Fruit fly (Drosophila melanogaster): ENCODE measurements around the gene Try29F.

Gene Try29F

dm6 chr2L:8964657-8965056, 33.7 kb upstream of the Try29F start, which contains the start of gene CG32984:
CG32984 (plus strand) TSS chr2L:8964957.
- TF ChIP-seq ttk (optimal IDR thresholded peaks at IDR 0.05): no peak
- TF ChIP-seq insv (optimal IDR thresholded peaks at IDR 0.05): no peak
- TF ChIP-seq psq (optimal IDR thresholded peaks at IDR 0.05): no peak
- TF ChIP-seq h (optimal IDR thresholded peaks at IDR 0.05): no peak
- TF ChIP-seq Myc (optimal IDR thresholded peaks at IDR 0.05): no peak
- no peak for TF ChIP-seq Sin3A (optimal IDR thresholded peaks at IDR 0.05)

DNA sequence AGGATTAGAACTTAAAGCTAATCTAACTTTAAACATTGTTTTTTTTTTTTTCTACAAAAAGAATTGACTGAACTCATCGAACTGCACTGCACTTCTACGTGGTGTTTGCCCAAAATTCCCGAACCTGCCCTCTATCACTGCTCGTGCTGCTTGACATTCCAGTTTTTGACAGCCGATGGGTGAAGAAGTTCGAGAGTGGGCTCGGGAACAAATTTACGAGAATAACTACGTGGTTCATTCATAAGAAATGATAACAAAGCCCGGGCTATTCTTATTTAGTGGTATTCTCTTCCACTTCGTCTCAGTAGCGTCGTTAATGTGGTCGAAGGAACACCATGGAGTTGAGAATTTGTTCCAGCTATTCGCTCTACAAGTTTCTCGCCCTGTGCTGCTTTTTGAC, 31.1 kb upstream of the Try29F start, which contains the start of gene CG18088:
Gene CG18088 (plus strand): TSS at position 301 of the 400 bp plus-strand sequence.
- TF ChIP-seq h (optimal IDR thresholded peaks at IDR 0.05): no peak
- TF ChIP-seq Myc (optimal IDR thresholded peaks at IDR 0.05): no peak
- TF ChIP-seq Sin3A (optimal IDR thresholded peaks at IDR 0.05): no peak
- no peak for TF ChIP-seq insv (optimal IDR thresholded peaks at IDR 0.05)
- no peak for TF ChIP-seq ttk (optimal IDR thresholded peaks at IDR 0.05)
- no peak for TF ChIP-seq psq (optimal IDR thresholded peaks at IDR 0.05)

DNA sequence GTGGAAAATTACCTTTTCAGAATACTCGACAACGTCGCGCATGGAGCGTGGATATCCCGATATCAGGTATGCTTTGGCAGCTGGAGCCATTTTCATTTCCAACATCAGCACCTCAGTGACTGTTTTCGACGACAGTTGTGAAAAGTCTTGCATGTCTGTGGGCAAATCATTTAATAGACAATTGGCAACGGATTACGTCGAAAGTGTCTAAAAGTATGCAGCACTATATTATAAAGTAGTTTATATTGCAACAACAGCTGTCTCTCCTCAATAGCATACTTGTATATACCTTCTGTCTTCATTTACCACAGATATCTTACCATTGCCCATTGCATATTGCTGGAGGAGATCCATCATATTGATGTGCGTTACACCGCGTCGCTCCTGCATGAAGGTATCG, 25.4 kb upstream of the Try29F start:
- no peak for TF ChIP-seq ttk (optimal IDR thresholded peaks at IDR 0.05)
- TF ChIP-seq insv (optimal IDR thresholded peaks at IDR 0.05): no peak
- no peak for TF ChIP-seq Myc (optimal IDR thresholded peaks at IDR 0.05)
- no peak for TF ChIP-seq h (optimal IDR thresholded peaks at IDR 0.05)
- TF ChIP-seq psq (optimal IDR thresholded peaks at IDR 0.05): no peak
- no peak for TF ChIP-seq Sin3A (optimal IDR thresholded peaks at IDR 0.05)

dm6 chr2L:8974506-8974905, 23.8 kb upstream of the Try29F start:
- TF ChIP-seq Sin3A (optimal IDR thresholded peaks at IDR 0.05) (no peak), h (optimal IDR thresholded peaks at IDR 0.05) (no peak), Myc (optimal IDR thresholded peaks at IDR 0.05) (no peak), insv (optimal IDR thresholded peaks at IDR 0.05) (no peak), ttk (optimal IDR thresholded peaks at IDR 0.05) (no peak), psq (optimal IDR thresholded peaks at IDR 0.05) (no peak)

DNA sequence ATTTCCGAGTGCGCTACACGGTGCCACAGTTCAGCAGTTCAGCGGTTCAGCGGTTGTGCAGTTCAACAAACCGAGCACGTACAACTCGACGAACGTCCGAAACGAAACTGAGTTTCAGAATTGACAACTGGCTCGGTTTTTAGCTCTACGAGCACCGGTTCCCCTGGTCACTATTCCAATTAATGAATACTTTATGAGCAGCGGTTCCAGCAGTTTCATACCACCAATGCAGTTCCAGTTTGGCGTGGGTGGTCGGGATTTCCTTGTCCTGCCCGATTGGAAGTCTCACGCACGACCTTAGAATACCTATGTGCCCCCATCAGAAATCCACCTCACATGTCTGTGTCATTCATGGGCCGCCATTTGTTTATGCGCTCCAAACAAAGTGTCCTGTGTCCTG, 23.0 kb upstream of the Try29F start, which contains the start of gene CG9541:
Gene CG9541 (minus strand): TSS at position 101 of the 400 bp plus-strand sequence.
- TF ChIP-seq insv (optimal IDR thresholded peaks at IDR 0.05) (no peak), Myc (optimal IDR thresholded peaks at IDR 0.05) (no peak), h (optimal IDR thresholded peaks at IDR 0.05) (no peak), ttk (optimal IDR thresholded peaks at IDR 0.05) (no peak), Sin3A (optimal IDR thresholded peaks at IDR 0.05) (no peak), psq (optimal IDR thresholded peaks at IDR 0.05) (no peak)

DNA sequence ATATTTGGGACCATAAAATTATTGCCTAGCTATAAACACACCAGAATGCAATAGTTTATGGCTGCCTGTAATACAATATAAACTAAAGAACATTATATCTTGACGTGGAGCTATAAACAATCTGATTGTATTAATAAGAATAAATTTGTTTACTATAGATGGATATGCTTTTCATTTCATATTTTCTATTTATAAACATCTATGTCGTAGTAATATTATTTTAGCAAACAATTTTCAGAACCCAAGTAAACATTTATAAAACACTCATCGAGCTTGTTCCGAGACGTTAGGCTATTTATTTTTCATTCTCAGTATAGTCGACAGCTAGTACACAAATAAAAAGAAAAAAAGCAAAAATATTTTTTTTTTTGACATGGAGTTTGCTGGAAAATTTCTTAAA, 18.0 kb upstream of the Try29F start, which contains the start of gene CG18662:
Gene CG18662 (plus strand): TSS at position 301 of the 400 bp plus-strand sequence.
- no peak for TF ChIP-seq ttk (optimal IDR thresholded peaks at IDR 0.05)
- no peak for TF ChIP-seq Myc (optimal IDR thresholded peaks at IDR 0.05)
- no peak for TF ChIP-seq insv (optimal IDR thresholded peaks at IDR 0.05)
- no peak for TF ChIP-seq Sin3A (optimal IDR thresholded peaks at IDR 0.05)
- TF ChIP-seq psq (optimal IDR thresholded peaks at IDR 0.05): no peak
- TF ChIP-seq h (optimal IDR thresholded peaks at IDR 0.05): no peak

DNA sequence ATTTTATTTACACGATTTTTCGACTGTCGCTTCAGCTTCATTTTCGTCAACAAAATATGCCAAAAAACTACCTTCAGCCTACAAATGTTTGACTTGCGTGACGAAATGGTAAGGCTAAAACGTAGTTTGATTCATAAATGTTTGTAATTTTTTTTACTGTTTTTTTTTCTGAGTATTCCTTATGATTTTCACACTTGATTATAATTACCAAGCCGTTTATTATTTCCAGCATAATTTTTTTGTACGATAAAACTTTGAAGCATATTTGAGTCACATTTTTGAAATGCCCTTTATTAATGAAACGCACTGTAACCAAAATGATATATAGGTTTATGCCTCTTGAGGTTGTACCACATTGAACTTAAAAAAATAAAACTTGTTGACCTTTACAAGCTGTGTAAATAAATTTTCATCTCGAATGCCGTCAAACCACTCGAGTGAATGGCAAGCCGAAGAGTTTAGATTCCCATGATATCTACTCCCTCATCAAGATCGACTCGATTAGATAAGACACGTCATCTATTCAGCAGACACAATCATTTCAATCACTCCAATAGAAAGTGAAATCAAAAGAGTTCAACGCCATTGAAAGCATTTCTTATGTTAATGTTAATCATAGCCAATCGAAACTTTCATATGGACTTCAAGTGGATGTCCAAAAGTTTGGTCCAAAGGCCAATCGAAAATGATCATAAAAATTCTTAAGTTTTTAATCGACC, 15.6 kb upstream of the Try29F start:
- TF ChIP-seq ttk (optimal IDR thresholded peaks at IDR 0.05): no peak
- no peak for TF ChIP-seq h (optimal IDR thresholded peaks at IDR 0.05)
- no peak for TF ChIP-seq insv (optimal IDR thresholded peaks at IDR 0.05)
- no peak for TF ChIP-seq Sin3A (optimal IDR thresholded peaks at IDR 0.05)
- no peak for TF ChIP-seq psq (optimal IDR thresholded peaks at IDR 0.05)
- no peak for TF ChIP-seq Myc (optimal IDR thresholded peaks at IDR 0.05)

DNA sequence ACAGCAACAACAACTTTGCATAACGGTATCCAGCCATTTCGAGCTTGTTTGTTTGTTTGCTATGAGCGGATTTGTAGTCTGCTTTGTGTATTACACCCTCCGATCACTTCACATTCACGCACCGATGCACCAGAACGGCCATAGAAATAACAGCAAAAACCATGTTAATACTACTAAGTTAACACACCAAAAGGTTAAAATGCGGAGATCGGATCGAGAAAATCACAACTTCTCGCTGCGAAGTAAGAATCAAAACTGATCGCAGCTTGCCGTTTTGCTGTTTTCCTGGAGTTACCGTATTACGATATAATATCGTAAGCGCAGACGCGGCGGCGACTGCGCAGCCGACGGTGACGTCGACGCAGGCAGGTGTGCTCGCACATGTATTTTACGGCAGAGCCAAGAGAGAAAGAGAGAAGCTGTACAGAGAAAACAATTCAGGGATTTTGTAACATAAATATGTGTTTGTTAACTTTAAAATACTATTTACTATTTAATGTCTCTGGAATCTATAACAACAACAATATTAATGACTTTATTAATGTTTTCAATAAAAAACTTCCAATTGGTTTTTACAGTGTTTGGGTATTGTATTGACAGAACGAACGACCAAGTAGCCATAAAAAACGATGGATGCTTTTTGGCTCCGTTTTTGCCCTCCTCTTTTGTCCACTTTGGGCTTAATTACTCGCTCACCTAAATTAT, 13.6 kb upstream of the Try29F start, which contains the start of gene CG13101:
Gene CG13101 (minus strand): TSS at position 259 of the 705 bp plus-strand sequence.
- TF ChIP-seq ttk (optimal IDR thresholded peaks at IDR 0.05) (no peak), insv (optimal IDR thresholded peaks at IDR 0.05) (no peak), h (optimal IDR thresholded peaks at IDR 0.05) (no peak), Sin3A (optimal IDR thresholded peaks at IDR 0.05) (no peak), psq (optimal IDR thresholded peaks at IDR 0.05) (no peak), Myc (optimal IDR thresholded peaks at IDR 0.05) (no peak)

- TF ChIP-seq ttk (optimal IDR thresholded peaks at IDR 0.05) (no peak), psq (optimal IDR thresholded peaks at IDR 0.05) (no peak), insv (optimal IDR thresholded peaks at IDR 0.05) (no peak), Sin3A (optimal IDR thresholded peaks at IDR 0.05) (no peak), h (optimal IDR thresholded peaks at IDR 0.05) (no peak), Myc (optimal IDR thresholded peaks at IDR 0.05) (no peak)
These were observed 10.9 kb upstream of the Try29F start for dm6 chr2L:8987251-8987937.

DNA sequence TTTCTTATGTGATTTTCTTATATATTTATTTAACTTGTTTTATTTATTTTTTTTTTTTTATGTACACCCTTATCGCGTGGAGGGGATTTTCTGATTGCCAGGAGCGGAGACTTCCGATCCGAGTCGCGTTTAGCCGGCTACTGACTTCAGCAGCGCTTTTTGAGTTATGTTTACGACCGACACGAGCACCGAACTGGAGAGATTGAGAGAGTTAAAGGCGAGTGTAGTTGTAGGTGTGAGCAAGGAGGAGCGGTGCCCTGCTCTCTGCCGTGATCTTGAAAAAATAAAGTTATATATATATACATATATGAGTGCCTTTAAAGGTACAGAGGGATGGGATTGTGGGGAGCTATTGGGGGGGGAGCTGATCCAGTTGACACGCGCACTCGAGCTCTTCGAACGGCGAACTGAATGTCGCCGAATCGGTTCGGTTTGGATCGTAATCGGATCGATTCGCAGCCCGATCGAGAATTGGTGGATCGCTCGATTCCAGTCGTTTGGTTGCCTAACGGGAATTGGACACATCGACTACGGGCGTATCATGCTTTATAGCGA, 9.2 kb upstream of the Try29F start, which contains the start of gene rost:
Gene rost (minus strand): TSS at position 503 of the 555 bp plus-strand sequence.
- TF ChIP-seq h (optimal IDR thresholded peaks at IDR 0.05) (no peak), insv (optimal IDR thresholded peaks at IDR 0.05) (no peak), Myc (optimal IDR thresholded peaks at IDR 0.05) (no peak), ttk (optimal IDR thresholded peaks at IDR 0.05) (no peak), psq (optimal IDR thresholded peaks at IDR 0.05) (no peak), Sin3A (optimal IDR thresholded peaks at IDR 0.05) (no peak)

dm6 chr2L:8991583-8991982, 6.8 kb upstream of the Try29F start, which contains the start of gene CG9555:
CG9555 (plus strand) TSS chr2L:8991735.
- no peak for TF ChIP-seq ttk (optimal IDR thresholded peaks at IDR 0.05)
- TF ChIP-seq insv (optimal IDR thresholded peaks at IDR 0.05): no peak
- TF ChIP-seq h (optimal IDR thresholded peaks at IDR 0.05): no peak
- TF ChIP-seq Sin3A (optimal IDR thresholded peaks at IDR 0.05): no peak
- no peak for TF ChIP-seq Myc (optimal IDR thresholded peaks at IDR 0.05)
- TF ChIP-seq psq (optimal IDR thresholded peaks at IDR 0.05): no peak

Measured in Kc167 (cell line).